Worm (Caenorhabditis elegans) whole organism, young adult: ENCODE data around the gene fbxa-160.
"Not testable (repeated sequence)": the region's sequence is repeated elsewhere in the genome, so short reads cannot be mapped to it uniquely, and the experiment has no call there.

Source experiments
- B0336.3 ChIP-seq: fragments of 200-800 bp; sonication (Bioruptor generic); IDR thresholded peaks from 2 replicates; pipeline ENCODE4 v1.3.6; 2022; ENCODE audit warnings: missing genetic modification characterization, missing compliant biosample characterization
- D2030.7 ChIP-seq: fragments of 200-800 bp; sonication (Bioruptor generic); IDR thresholded peaks from 2 replicates; pipeline ENCODE4 v1.3.6; 2022; ENCODE audit warnings: missing genetic modification reagents, missing genetic modification characterization, missing compliant biosample characterization
- F33H1.4 ChIP-seq: fragments of 200-800 bp; sonication (Bioruptor generic); IDR thresholded peaks from 2 replicates; pipeline ENCODE4 v1.3.6; 2022; ENCODE audit warnings: missing genetic modification reagents, missing genetic modification characterization, missing compliant biosample characterization
- F52B5.7 ChIP-seq: sonication (generic microtip); optimal IDR thresholded peaks from 2 replicates; lab custom pipeline; 2016; ENCODE audit warnings: mild to moderate bottlenecking, missing genetic modification characterization, missing compliant biosample characterization
- Y95B8A.8 ChIP-seq: fragments of 200-800 bp; sonication (Bioruptor generic); IDR thresholded peaks from 2 replicates; pipeline ENCODE4 v1.3.6; 2022; ENCODE audit warnings: missing genetic modification reagents, missing genetic modification characterization, missing compliant biosample characterization
- akir-1 ChIP-seq: fragments of 200-800 bp; sonication (Bioruptor generic); optimal IDR thresholded peaks from 2 replicates; lab custom pipeline; 2018; ENCODE audit warnings: mild to moderate bottlenecking, missing genetic modification characterization, moderate library complexity, missing compliant biosample characterization
- aptf-2 ChIP-seq: fragments of 200-800 bp; sonication (Bioruptor generic); conservative IDR thresholded peaks from 2 replicates; pipeline ENCODE4 v1.3.6; 2022; ENCODE audit warnings: missing genetic modification reagents, missing genetic modification characterization, missing compliant biosample characterization
- atf-7 ChIP-seq: sonication (generic microtip); optimal IDR thresholded peaks from 2 replicates; lab custom pipeline; 2017; ENCODE audit warnings: mild to moderate bottlenecking, missing genetic modification characterization, missing compliant biosample characterization
- attf-3 ChIP-seq: fragments of 200-800 bp; sonication (Bioruptor generic); conservative IDR thresholded peaks from 2 replicates; pipeline ENCODE4 v1.3.6; 2022; ENCODE audit warnings: missing genetic modification reagents, missing genetic modification characterization, missing compliant biosample characterization
- attf-5 ChIP-seq: fragments of 200-800 bp; sonication (Bioruptor generic); optimal IDR thresholded peaks from 2 replicates; lab custom pipeline; 2018; ENCODE audit warnings: mild to moderate bottlenecking, missing genetic modification characterization, missing compliant biosample characterization
- attf-6 ChIP-seq: fragments of 200-800 bp; sonication (Bioruptor generic); IDR thresholded peaks from 2 replicates; pipeline ENCODE4 v1.3.6; 2022; ENCODE audit warnings: missing genetic modification reagents, missing genetic modification characterization, missing compliant biosample characterization
- ceh-100 ChIP-seq: fragments of 200-800 bp; sonication (Bioruptor generic); IDR thresholded peaks from 2 replicates; pipeline ENCODE4 v1.3.6; 2022; ENCODE audit warnings: missing genetic modification reagents, missing genetic modification characterization, missing compliant biosample characterization
- ceh-91 ChIP-seq: fragments of 200-800 bp; sonication (Bioruptor generic); IDR thresholded peaks from 2 replicates; pipeline ENCODE4 v1.3.6; 2022; ENCODE audit warnings: missing genetic modification reagents, missing genetic modification characterization, missing compliant biosample characterization
- dox-1 ChIP-seq: fragments of 200-800 bp; sonication (Bioruptor generic); IDR thresholded peaks from 2 replicates; pipeline ENCODE4 v1.3.6; 2022; ENCODE audit warnings: missing genetic modification reagents, missing genetic modification characterization, missing compliant biosample characterization
- gei-17 ChIP-seq: fragments of 200-800 bp; sonication (Bioruptor generic); optimal IDR thresholded peaks from 2 replicates; lab custom pipeline; 2018; ENCODE audit warnings: mild to moderate bottlenecking, missing genetic modification characterization, missing compliant biosample characterization
- him-1 ChIP-seq: sonication (generic microtip); optimal IDR thresholded peaks from 2 replicates; lab custom pipeline; 2016; ENCODE audit warnings: missing genotype, missing genetic modification reagents, missing genetic modification characterization, missing compliant biosample characterization
- hmg-1.2 ChIP-seq: fragments of 200-800 bp; sonication (Bioruptor generic); IDR thresholded peaks from 2 replicates; pipeline ENCODE4 v1.3.6; 2022; ENCODE audit warnings: missing genetic modification reagents, missing genetic modification characterization, missing compliant biosample characterization
- lag-1 ChIP-seq: fragments of 200-800 bp; sonication (Bioruptor generic); IDR thresholded peaks from 2 replicates; pipeline ENCODE4 v1.3.6; 2022; ENCODE audit warnings: missing genetic modification reagents, missing genetic modification characterization, missing compliant biosample characterization
- let-607 ChIP-seq, 2 experiments: fragments of 200-800 bp in 1 of 2; sonication (Bioruptor generic) in 1 of 2; sonication (generic microtip) in 1 of 2; optimal IDR thresholded peaks; 2 replicates each; lab custom pipeline; 2016 to 2018; ENCODE audit warnings: mild to moderate bottlenecking in 2 of 2, missing compliant biosample characterization in 2 of 2, missing genetic modification characterization in 2 of 2, moderate library complexity in 2 of 2, missing genotype in 1 of 2
- lsl-1 ChIP-seq: fragments of 200-800 bp; sonication (Bioruptor generic); optimal IDR thresholded peaks from 2 replicates; lab custom pipeline; 2018; ENCODE audit warnings: mild to moderate bottlenecking, missing genetic modification characterization, moderate library complexity, missing compliant biosample characterization
- madf-10 ChIP-seq: sonication (generic microtip); optimal IDR thresholded peaks from 2 replicates; lab custom pipeline; 2016; ENCODE audit warnings: mild to moderate bottlenecking, missing genetic modification characterization, missing compliant biosample characterization
- madf-6 ChIP-seq: fragments of 200-800 bp; sonication (Bioruptor generic); IDR thresholded peaks from 2 replicates; pipeline ENCODE4 v1.3.6; 2022; ENCODE audit warnings: missing genetic modification reagents, missing genetic modification characterization, missing compliant biosample characterization
- madf-8 ChIP-seq: fragments of 200-800 bp; sonication (Bioruptor generic); conservative IDR thresholded peaks from 2 replicates; pipeline ENCODE4 v1.3.6; 2022; ENCODE audit warnings: missing genetic modification reagents, missing genetic modification characterization, missing compliant biosample characterization
- mcd-1 ChIP-seq: fragments of 200-800 bp; sonication (Bioruptor generic); IDR thresholded peaks from 2 replicates; pipeline ENCODE4 v1.3.6; 2022; ENCODE audit warnings: missing genetic modification reagents, missing genetic modification characterization, missing compliant biosample characterization
- mel-28 ChIP-seq: sonication (generic microtip); optimal IDR thresholded peaks from 2 replicates; lab custom pipeline; 2016; ENCODE audit warnings: borderline replicate concordance, mild to moderate bottlenecking, missing genetic modification characterization, missing compliant biosample characterization
- nhr-80 ChIP-seq: sonication (generic microtip); optimal IDR thresholded peaks from 2 replicates; lab custom pipeline; 2016; ENCODE audit warnings: missing genetic modification characterization, missing compliant biosample characterization
- rcor-1 ChIP-seq: fragments of 200-800 bp; sonication (Bioruptor generic); IDR thresholded peaks from 2 replicates; pipeline ENCODE4 v1.3.6; 2022; ENCODE audit warnings: missing genetic modification reagents, missing genetic modification characterization, missing compliant biosample characterization
- tbp1 ChIP-seq: fragments of 200-800 bp; sonication (Bioruptor generic); optimal IDR thresholded peaks from 2 replicates; lab custom pipeline; 2018; ENCODE audit warnings: mild to moderate bottlenecking, missing genetic modification characterization, missing compliant biosample characterization
- ztf-28 ChIP-seq: fragments of 200-800 bp; sonication (Bioruptor generic); IDR thresholded peaks from 2 replicates; pipeline ENCODE4 v1.3.6; 2022; ENCODE audit warnings: missing genetic modification reagents, missing genetic modification characterization, missing compliant biosample characterization

The fbxa-160 gene

ce11 chrII:1663516-1663915 is 39.0 kb upstream of the fbxa-160 start, which contains the start of gene duxl-1:
duxl-1 (plus strand) TSS chrII:1663699.
- TF ChIP-seq him-1 (tag; lab: Kevin White, UChicago) (no peak), atf-7 (peak; percentile 90), attf-5 (GFP tag; lab: Kevin White, UChicago) (peak; percentile 61), tbp1 (GFP tag; lab: Kevin White, UChicago) (peak; percentile 15), nhr-80 (peak; percentile 57), dox-1 (GFP tag; lab: Robert Waterston, UW) (peak; percentile 22; the same call in 1 of the 2 replicates), madf-6 (GFP tag; lab: Robert Waterston, UW) (no peak), hmg-1.2 (GFP tag; lab: Robert Waterston, UW) (peak; percentile 53; the same call in 1 of the 2 replicates), lag-1 (GFP tag; lab: Robert Waterston, UW) (no peak), attf-6 (no peak), let-607 (tag; optimal IDR thresholded peaks at IDR 0.05; lab: Kevin White, UChicago) (peak in 1 of 2 experiments; percentile 3), ztf-28 (no peak), gei-17 (no peak), mcd-1 (GFP tag; lab: Robert Waterston, UW) (no peak), B0336.3 (GFP tag; lab: Robert Waterston, UW) (no peak), akir-1 (GFP tag; lab: Kevin White, UChicago) (no peak), ceh-100 (GFP tag; lab: Robert Waterston, UW) (no peak)

ce11 chrII:1662881-1663280 is 38.4 kb upstream of the fbxa-160 start, which contains the start of gene ZC204.14:
ZC204.14 (minus strand) TSS chrII:1662949.
- no peak for TF ChIP-seq madf-10 (tag; lab: Kevin White, UChicago)
- peak; percentile 77 for TF ChIP-seq hmg-1.2 (GFP tag; lab: Robert Waterston, UW)
- no peak for TF ChIP-seq lag-1 (GFP tag; lab: Robert Waterston, UW)

ce11 chrII:1661300-1661838 is 36.9 kb upstream of the fbxa-160 start:
- TF ChIP-seq hmg-1.2 (GFP tag; lab: Robert Waterston, UW) (peak; percentile 91), madf-6 (GFP tag; lab: Robert Waterston, UW) (peak; percentile 56), rcor-1 (GFP tag; lab: Robert Waterston, UW) (peak; percentile 63; the same call in 1 of the 2 replicates), madf-8 (peak; percentile 53), dox-1 (GFP tag; lab: Robert Waterston, UW) (peak; percentile 85), mcd-1 (GFP tag; lab: Robert Waterston, UW) (peak; percentile 80), D2030.7 (peak; percentile 63), lsl-1 (peak; percentile 22), Y95B8A.8 (GFP tag; lab: Robert Waterston, UW) (0 out of 2 replicates have a peak, but pooled peaks have one; percentile 53), aptf-2 (GFP tag; lab: Robert Waterston, UW) (0 out of 2 replicates have a peak, but pooled peaks have one; percentile 58), F33H1.4 (GFP tag; lab: Robert Waterston, UW) (peak; percentile 30; the same call in 1 of the 2 replicates), ceh-91 (GFP tag; lab: Robert Waterston, UW) (peak; percentile 62), let-607 (tag; optimal IDR thresholded peaks at IDR 0.05; lab: Kevin White, UChicago) (peak in 1 of 2 experiments; percentile 28), attf-3 (GFP tag; lab: Robert Waterston, UW) (peak; percentile 44; the same call in 1 of the 2 replicates)

DNA sequence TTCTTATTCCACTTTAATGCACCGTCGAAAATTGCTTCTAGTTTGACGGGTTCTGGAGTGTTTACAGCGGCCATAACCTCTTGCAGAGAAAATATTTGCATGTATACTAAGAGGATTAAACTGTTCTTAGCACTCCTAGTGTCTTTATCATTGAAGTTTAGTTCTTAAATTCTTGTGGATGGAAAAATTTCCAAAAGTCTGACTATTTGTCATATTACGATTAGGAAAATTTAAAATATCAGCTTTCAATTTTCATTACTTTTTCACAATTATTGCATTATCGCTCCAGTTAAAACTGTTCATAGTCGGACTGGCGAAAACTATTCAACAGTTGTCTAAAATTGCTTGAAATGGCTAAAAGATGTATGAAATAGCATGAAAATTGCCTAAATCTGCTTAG is 36.4 kb upstream of the fbxa-160 start, which contains the start of gene ZC204.13:
Gene ZC204.13 (minus strand): TSS at position 101 of the 400 bp plus-strand sequence.
- TF ChIP-seq F33H1.4 (GFP tag; lab: Robert Waterston, UW); F52B5.7 (tag; lab: Kevin White, UChicago); mel-28: not testable (repeated sequence)
- TF ChIP-seq, all 124 proteins: peak for 0; not testable (repeated sequence) for 124

ce11 chrII:1659729-1660128 is 35.3 kb upstream of the fbxa-160 start:
- TF ChIP-seq dox-1 (GFP tag; lab: Robert Waterston, UW) (peak; percentile 67; the same call in 1 of the 2 replicates), nhr-80 (peak; percentile 75)
- TF ChIP-seq, all 124 proteins: peak for 2; not testable (repeated sequence) for 122
